Fruit fly (Drosophila melanogaster) whole organism, embryonic: ENCODE measurements around the gene Epp.

Experiments
- Awh ChIP-seq: fragments of 200-800 bp; sonication (Bioruptor generic); IDR thresholded peaks from 2 replicates; pipeline ENCODE4, ENCODE4 v1.3.6; 2022; ENCODE audit warnings: missing biosample characterization, missing genetic modification characterization
- CG10147 ChIP-seq: fragments of 200-800 bp; sonication (Bioruptor generic); optimal IDR thresholded peaks from 2 replicates; lab custom pipeline; 2019; ENCODE audit warnings: missing biosample characterization, mild to moderate bottlenecking, missing genetic modification characterization, moderate library complexity
- CG11247 ChIP-seq: fragments of 200-800 bp; sonication (Bioruptor generic); IDR thresholded peaks from 2 replicates; pipeline ENCODE4 v1.3.6; 2022; ENCODE audit warnings: missing biosample characterization, missing genetic modification characterization
- CG12104 ChIP-seq: fragments of 200-800 bp; sonication (Bioruptor generic); optimal IDR thresholded peaks from 3 replicates; lab custom pipeline; 2016; ENCODE audit warnings: missing biosample characterization, missing genetic modification characterization
- CG12236 ChIP-seq: fragments of 200-800 bp; sonication (Bioruptor generic); optimal IDR thresholded peaks from 2 replicates; lab custom pipeline; 2016; ENCODE audit warnings: missing biosample characterization, missing genetic modification characterization
- CG13775 ChIP-seq: fragments of 200-800 bp; sonication (Bioruptor generic); optimal IDR thresholded peaks from 3 replicates; lab custom pipeline; 2017; ENCODE audit warnings: missing biosample characterization, mild to moderate bottlenecking, missing genetic modification characterization
- CG14050 ChIP-seq: fragments of 200-800 bp; sonication (Bioruptor generic); IDR thresholded peaks from 3 replicates; pipeline ENCODE4 v1.3.6; 2022; ENCODE audit warnings: missing biosample characterization, missing genetic modification characterization
- CG14965 ChIP-seq: fragments of 200-800 bp; sonication (Bioruptor generic); optimal IDR thresholded peaks from 2 replicates; lab custom pipeline; 2016; ENCODE audit warnings: missing biosample characterization, missing genetic modification characterization, borderline replicate concordance
- CG15601 ChIP-seq: fragments of 200-800 bp; sonication (Bioruptor generic); optimal IDR thresholded peaks from 3 replicates; lab custom pipeline; 2019; ENCODE audit warnings: missing biosample characterization, mild to moderate bottlenecking, missing genetic modification characterization, moderate library complexity
- CG1647 ChIP-seq: fragments of 200-800 bp; sonication (Bioruptor generic); optimal IDR thresholded peaks from 3 replicates; lab custom pipeline; 2016; ENCODE audit warnings: missing biosample characterization, missing genetic modification characterization
- CG1792 ChIP-seq: fragments of 200-800 bp; sonication (Bioruptor generic); optimal IDR thresholded peaks from 2 replicates; lab custom pipeline; 2016; ENCODE audit warnings: missing biosample characterization, missing genetic modification characterization
- CG2116 ChIP-seq: fragments of 200-800 bp; sonication (Bioruptor generic); optimal IDR thresholded peaks from 3 replicates; lab custom pipeline; 2018; ENCODE audit warnings: missing biosample characterization, mild to moderate bottlenecking, missing genetic modification characterization
- CG2129 ChIP-seq: fragments of 200-800 bp; sonication (Bioruptor generic); IDR thresholded peaks from 2 replicates; pipeline ENCODE4 v1.3.6; 2022; ENCODE audit warnings: missing biosample characterization, missing genetic modification characterization; ENCODE audit not compliant: partially characterized antibody
- CG31365 ChIP-seq: fragments of 200-800 bp; sonication (Bioruptor generic); optimal IDR thresholded peaks from 2 replicates; lab custom pipeline; 2018; ENCODE audit warnings: missing biosample characterization, mild to moderate bottlenecking, missing genetic modification characterization
- CG42726 ChIP-seq: fragments of 200-800 bp; sonication (Bioruptor generic); IDR thresholded peaks from 2 replicates; pipeline ENCODE4 v1.3.6; 2022; ENCODE audit warnings: missing biosample characterization, missing genetic modification characterization; ENCODE audit not compliant: partially characterized antibody
- CG6854 ChIP-seq: fragments of 200-800 bp; sonication (Bioruptor generic); optimal IDR thresholded peaks from 3 replicates; lab custom pipeline; 2017; ENCODE audit warnings: missing biosample characterization, mild to moderate bottlenecking, missing genetic modification characterization
- CG9437 ChIP-seq: fragments of 200-800 bp; sonication (Bioruptor generic); optimal IDR thresholded peaks from 2 replicates; lab custom pipeline; 2018; ENCODE audit warnings: missing biosample characterization, mild to moderate bottlenecking, missing genetic modification characterization
- D19B ChIP-seq: fragments of 200-800 bp; sonication (Bioruptor generic); optimal IDR thresholded peaks from 2 replicates; lab custom pipeline; 2017; ENCODE audit warnings: missing biosample characterization, mild to moderate bottlenecking, missing genetic modification characterization
- Kr ChIP-seq: fragments of 200-800 bp; sonication (Bioruptor generic); optimal IDR thresholded peaks from 2 replicates; lab custom pipeline; 2017; ENCODE audit warnings: missing biosample characterization, mild to moderate bottlenecking, missing genetic modification characterization
- Mad ChIP-seq: fragments of 200-800 bp; sonication (Bioruptor generic); optimal IDR thresholded peaks from 2 replicates; lab custom pipeline; 2016; ENCODE audit warnings: missing biosample characterization, missing genetic modification characterization
- NC2α ChIP-seq: fragments of 200-800 bp; sonication (Bioruptor generic); optimal IDR thresholded peaks from 2 replicates; lab custom pipeline; 2016; ENCODE audit warnings: missing biosample characterization, missing genetic modification characterization
- Oli ChIP-seq: fragments of 200-800 bp; sonication (Bioruptor generic); optimal IDR thresholded peaks from 2 replicates; lab custom pipeline; 2018; ENCODE audit warnings: missing biosample characterization, mild to moderate bottlenecking, missing genetic modification characterization, moderate library complexity
- Six4 ChIP-seq: fragments of 200-800 bp; sonication (Bioruptor generic); optimal IDR thresholded peaks from 2 replicates; lab custom pipeline; 2016; ENCODE audit warnings: missing biosample characterization, missing genetic modification characterization
- Stat92E ChIP-seq, 3 experiments: fragments of >200 bp in 2 of 3; fragments of 200-800 bp in 1 of 3; sonication (Bioruptor generic) in 1 of 3; optimal IDR thresholded peaks; 2 replicates each; lab custom pipeline; 2017 to 2019; ENCODE audit warnings: missing biosample characterization in 3 of 3, missing genetic modification characterization in 3 of 3, mild to moderate bottlenecking in 1 of 3, moderate library complexity in 1 of 3
- Taf1 ChIP-seq: fragments of 200-800 bp; sonication (Bioruptor generic); IDR thresholded peaks from 2 replicates; pipeline ENCODE4 v1.3.6; 2022; ENCODE audit warnings: missing biosample characterization, missing genetic modification characterization
- Usf ChIP-seq: fragments of 200-800 bp; sonication (Bioruptor generic); optimal IDR thresholded peaks from 2 replicates; lab custom pipeline; 2017; ENCODE audit warnings: missing genotype, missing biosample characterization, missing genetic modification characterization
- YL-1 ChIP-seq: fragments of 200-800 bp; sonication (Bioruptor generic); optimal IDR thresholded peaks from 3 replicates; lab custom pipeline; 2017; ENCODE audit warnings: missing biosample characterization, mild to moderate bottlenecking, missing genetic modification characterization
- aop ChIP-seq: fragments of 200-800 bp; sonication (Bioruptor generic); IDR thresholded peaks from 2 replicates; pipeline ENCODE4 v1.3.6; 2022; ENCODE audit warnings: missing biosample characterization, missing genetic modification characterization
- ato ChIP-seq: fragments of 200-800 bp; sonication (Bioruptor generic); IDR thresholded peaks from 2 replicates; pipeline ENCODE4 v1.3.6; 2022; ENCODE audit warnings: missing biosample characterization, missing genetic modification characterization; ENCODE audit not compliant: partially characterized antibody
- bsh ChIP-seq, 2 experiments: fragments of 200-800 bp; sonication (Bioruptor generic); optimal IDR thresholded peaks; 2 replicates each; lab custom pipeline; 2017 to 2018; ENCODE audit warnings: mild to moderate bottlenecking in 2 of 2, missing biosample characterization in 2 of 2, missing genetic modification characterization in 2 of 2, moderate library complexity in 1 of 2
- ci ChIP-seq: fragments of 200-800 bp; sonication (Bioruptor generic); IDR thresholded peaks from 3 replicates; pipeline ENCODE4 v1.3.6; 2022; ENCODE audit warnings: missing biosample characterization, missing genetic modification characterization
- dan ChIP-seq: fragments of 200-800 bp; sonication (Bioruptor generic); IDR thresholded peaks from 2 replicates; pipeline ENCODE4 v1.3.6; 2022; ENCODE audit warnings: missing biosample characterization, missing genetic modification characterization
- danr ChIP-seq: fragments of 200-800 bp; sonication (Bioruptor generic); IDR thresholded peaks from 2 replicates; pipeline ENCODE4 v1.3.6; 2022; ENCODE audit warnings: missing biosample characterization, missing genetic modification characterization
- ewg ChIP-seq: fragments of 200-800 bp; sonication (Bioruptor generic); optimal IDR thresholded peaks from 3 replicates; lab custom pipeline; 2017; ENCODE audit warnings: mild to moderate bottlenecking, missing biosample characterization, missing genetic modification reagents, missing genetic modification characterization
- grau ChIP-seq: fragments of 200-800 bp; optimal IDR thresholded peaks from 3 replicates; lab custom pipeline; 2019; ENCODE audit warnings: missing biosample characterization, mild to moderate bottlenecking, missing genetic modification characterization, moderate library complexity
- hkb ChIP-seq, 2 experiments: fragments of 200-800 bp in 1 of 2; fragments of >200 bp in 1 of 2; sonication (Bioruptor generic) in 1 of 2; IDR thresholded peaks in 1 of 2; optimal IDR thresholded peaks in 1 of 2; 2 replicates each; pipeline versions ENCODE4 v1.3.6 to Lab custom; 2017 to 2022; ENCODE audit warnings: missing biosample characterization in 1 of 2, missing genetic modification characterization in 1 of 2
- inv ChIP-seq: fragments of 200-800 bp; sonication (Bioruptor generic); IDR thresholded peaks from 2 replicates; pipeline ENCODE4 v1.3.6; 2022; ENCODE audit warnings: missing biosample characterization, missing genetic modification characterization; ENCODE audit not compliant: partially characterized antibody
- jigr1 ChIP-seq: fragments of 200-800 bp; sonication (Bioruptor generic); IDR thresholded peaks from 3 replicates; pipeline ENCODE4 v1.3.6; 2022; ENCODE audit warnings: missing biosample characterization, missing genetic modification characterization
- jumu ChIP-seq: fragments of 200-800 bp; sonication (Bioruptor generic); optimal IDR thresholded peaks from 3 replicates; lab custom pipeline; 2016; ENCODE audit warnings: missing biosample characterization, missing genetic modification characterization
- maf-S ChIP-seq: fragments of 200-800 bp; sonication (Bioruptor generic); optimal IDR thresholded peaks from 2 replicates; lab custom pipeline; 2016; ENCODE audit warnings: missing biosample characterization, missing genetic modification characterization
- mirr ChIP-seq: fragments of 200-800 bp; sonication (Bioruptor generic); optimal IDR thresholded peaks from 3 replicates; lab custom pipeline; 2018; ENCODE audit warnings: missing biosample characterization, mild to moderate bottlenecking, missing genetic modification characterization
- peb ChIP-seq: fragments of 200-800 bp; sonication (Bioruptor generic); IDR thresholded peaks from 2 replicates; pipeline ENCODE4 v1.3.6; 2022; ENCODE audit warnings: missing biosample characterization, missing genetic modification characterization
- run ChIP-seq: fragments of 200-800 bp; sonication (Bioruptor generic); optimal IDR thresholded peaks from 3 replicates; lab custom pipeline; 2018; ENCODE audit warnings: missing biosample characterization, mild to moderate bottlenecking, missing genetic modification characterization
- sd ChIP-seq: fragments of 200-800 bp; sonication (Bioruptor generic); optimal IDR thresholded peaks from 3 replicates; lab custom pipeline; 2018; ENCODE audit warnings: missing biosample characterization, mild to moderate bottlenecking, missing genetic modification characterization, moderate library complexity
- seq ChIP-seq: fragments of 200-800 bp; sonication (Bioruptor generic); IDR thresholded peaks from 2 replicates; pipeline ENCODE4 v1.3.6; 2022; ENCODE audit warnings: missing biosample characterization, missing genetic modification characterization
- shn ChIP-seq: fragments of 200-800 bp; sonication (Bioruptor generic); optimal IDR thresholded peaks from 3 replicates; lab custom pipeline; 2016; ENCODE audit warnings: missing biosample characterization, missing genetic modification characterization
- tap ChIP-seq: fragments of 200-800 bp; optimal IDR thresholded peaks from 3 replicates; lab custom pipeline; 2019; ENCODE audit warnings: missing biosample characterization, mild to moderate bottlenecking, missing genetic modification characterization, moderate library complexity
- tna ChIP-seq: fragments of 200-800 bp; sonication (Bioruptor generic); IDR thresholded peaks from 2 replicates; pipeline ENCODE4 v1.3.6; 2022; ENCODE audit warnings: missing biosample characterization, missing genetic modification characterization; ENCODE audit not compliant: partially characterized antibody
- usp ChIP-seq: fragments of >200 bp; optimal IDR thresholded peaks from 2 replicates; lab custom pipeline; 2017; ENCODE audit warnings: missing biosample characterization, missing genetic modification characterization
- zen2 ChIP-seq: fragments of 200-800 bp; sonication (Bioruptor generic); IDR thresholded peaks from 3 replicates; pipeline ENCODE4 v1.3.6; 2022; ENCODE audit warnings: missing biosample characterization, missing genetic modification characterization; ENCODE audit not compliant: partially characterized antibody

Epp gene

DNA sequence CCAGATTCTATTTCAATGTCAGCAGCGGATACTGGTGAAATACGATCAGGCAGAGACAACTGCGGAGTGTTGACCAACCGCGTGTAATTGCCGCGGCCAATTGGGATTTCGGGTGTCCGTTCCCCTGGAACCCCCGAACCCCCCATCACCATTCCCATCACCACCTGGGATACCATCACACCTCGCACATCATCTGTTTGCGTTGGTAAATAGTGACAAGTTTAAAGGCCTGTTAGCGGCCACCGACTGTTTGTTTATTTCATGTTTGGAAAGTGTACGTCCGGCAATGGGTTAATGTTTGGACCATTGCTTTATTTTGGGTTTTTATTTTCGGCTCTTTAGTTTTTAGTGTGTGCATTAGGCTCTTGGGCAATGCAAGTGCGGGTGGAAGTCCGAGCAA lies 45.7 kb downstream of the Epp start (continued):
- no peak for TF ChIP-seq Taf1 (GFP tag; lab: Robert Waterston, UW)
- TF ChIP-seq CG14050 (GFP tag; lab: Robert Waterston, UW): no peak
- TF ChIP-seq Awh (GFP tag; lab: Robert Waterston, UW): peak; percentile 32; the same call in 1 of the 2 replicates
- TF ChIP-seq CG2129 (GFP tag; lab: Robert Waterston, UW): no peak
- TF ChIP-seq ato (GFP tag; lab: Robert Waterston, UW): no peak
- no peak for TF ChIP-seq jigr1
- no peak for TF ChIP-seq Stat92E (GFP tag; optimal IDR thresholded peaks at IDR 0.05; lab: Kevin White, UChicago)
- peak; percentile 71; the same call in 1 of the 3 replicates for TF ChIP-seq ci (GFP tag; lab: Robert Waterston, UW)
- peak; percentile 12 for TF ChIP-seq tap (tag; lab: Kevin White, UChicago)
- TF ChIP-seq aop: no peak
- no peak for TF ChIP-seq jumu (GFP tag; lab: Kevin White, UChicago)
- TF ChIP-seq dan (GFP tag; lab: Robert Waterston, UW): no peak
- TF ChIP-seq Six4 (GFP tag; lab: Kevin White, UChicago): no peak
- TF ChIP-seq tna (GFP tag; lab: Robert Waterston, UW): no peak
- TF ChIP-seq NC2α: no peak
- TF ChIP-seq inv (GFP tag; lab: Robert Waterston, UW): no peak
- TF ChIP-seq sd (tag; lab: Kevin White, UChicago): no peak
- no peak for TF ChIP-seq CG14965 (GFP tag; lab: Kevin White, UChicago)
- no peak for TF ChIP-seq CG42726
- no peak for TF ChIP-seq CG1792 (GFP tag; lab: Kevin White, UChicago)
- TF ChIP-seq grau: no peak
- TF ChIP-seq D19B (GFP tag; lab: Kevin White, UChicago): no peak
- peak; percentile 60 for TF ChIP-seq CG15601 (tag; lab: Kevin White, UChicago)
- no peak for TF ChIP-seq maf-S (GFP tag; lab: Kevin White, UChicago)
- TF ChIP-seq CG31365 (tag; lab: Kevin White, UChicago): peak; percentile 32
- peak; percentile 7 for TF ChIP-seq run (tag; lab: Kevin White, UChicago)
- TF ChIP-seq CG1647 (GFP tag; lab: Kevin White, UChicago): no peak
- TF ChIP-seq bsh (GFP tag; optimal IDR thresholded peaks at IDR 0.05; lab: Kevin White, UChicago): peak in 1 of 2 experiments; percentile 22
- peak; percentile 27 for TF ChIP-seq CG6854 (GFP tag; lab: Kevin White, UChicago)
- TF ChIP-seq YL-1: no peak
- no peak for TF ChIP-seq Mad (GFP tag; lab: Kevin White, UChicago)
- TF ChIP-seq Usf (GFP tag; lab: Kevin White, UChicago): no peak
- no peak for TF ChIP-seq peb (GFP tag; lab: Robert Waterston, UW)
- no peak for TF ChIP-seq hkb (optimal IDR thresholded peaks at IDR 0.05; lab: Kevin White, UChicago)
- TF ChIP-seq hkb (GFP tag; IDR thresholded peaks at IDR 0.05; lab: Robert Waterston, UW): 0 out of 2 replicates have a peak, but pooled peaks have one; percentile 15
- TF ChIP-seq seq (GFP tag; lab: Robert Waterston, UW): no peak
- peak; percentile 1 for TF ChIP-seq ewg
- TF ChIP-seq Oli (tag; lab: Kevin White, UChicago): no peak
- TF ChIP-seq CG12236 (GFP tag; lab: Kevin White, UChicago): no peak
- TF ChIP-seq CG13775 (GFP tag; lab: Kevin White, UChicago): no peak
- no peak for TF ChIP-seq Kr
- TF ChIP-seq danr (GFP tag; lab: Robert Waterston, UW): no peak
- TF ChIP-seq CG9437 (GFP tag; lab: Kevin White, UChicago): no peak
- TF ChIP-seq zen2 (GFP tag; lab: Robert Waterston, UW): no peak
- no peak for TF ChIP-seq shn
- TF ChIP-seq usp (GFP tag; lab: Kevin White, UChicago): no peak
- TF ChIP-seq CG10147 (GFP tag; lab: Kevin White, UChicago): no peak
- peak; percentile 65 for TF ChIP-seq mirr (GFP tag; lab: Kevin White, UChicago)
- TF ChIP-seq CG2116 (GFP tag; lab: Kevin White, UChicago): no peak
- TF ChIP-seq CG11247: peak; percentile 40; the same call in 1 of the 2 replicates
- TF ChIP-seq CG12104 (GFP tag; lab: Kevin White, UChicago): no peak
